Fruit fly (Drosophila melanogaster) whole organism, embryonic: ENCODE data around the gene Ogdh.

Experiments
- Atf6 ChIP-seq: fragments of 200-800 bp; sonication (Bioruptor generic); IDR thresholded peaks from 2 replicates; pipeline ENCODE4 v1.3.6; 2022; ENCODE audit warnings: missing biosample characterization, missing genetic modification characterization
- CG10209 ChIP-seq: fragments of 200-800 bp; sonication (Bioruptor generic); optimal IDR thresholded peaks from 3 replicates; lab custom pipeline; 2017; ENCODE audit warnings: missing biosample characterization, mild to moderate bottlenecking, missing genetic modification characterization, missing genetic modification reagents
- CG11398 ChIP-seq: fragments of 200-800 bp; sonication (Bioruptor generic); optimal IDR thresholded peaks from 2 replicates; lab custom pipeline; 2016; ENCODE audit warnings: missing biosample characterization, missing genetic modification characterization
- CG1233 ChIP-seq: fragments of 200-800 bp; sonication (Bioruptor generic); optimal IDR thresholded peaks from 4 replicates; lab custom pipeline; 2018; ENCODE audit warnings: missing biosample characterization, mild to moderate bottlenecking, missing genetic modification characterization
- CG12391 ChIP-seq: fragments of 200-800 bp; sonication (Bioruptor generic); optimal IDR thresholded peaks from 3 replicates; lab custom pipeline; 2018; ENCODE audit warnings: missing biosample characterization, mild to moderate bottlenecking, missing genetic modification characterization, moderate library complexity
- CG14050 ChIP-seq: fragments of 200-800 bp; sonication (Bioruptor generic); IDR thresholded peaks from 3 replicates; pipeline ENCODE4 v1.3.6; 2022; ENCODE audit warnings: missing biosample characterization, missing genetic modification characterization
- CG17186 ChIP-seq: fragments of 200-800 bp; sonication (Bioruptor generic); optimal IDR thresholded peaks from 3 replicates; lab custom pipeline; 2017; ENCODE audit warnings: missing biosample characterization, missing genetic modification reagents, missing genetic modification characterization
- CG17568 ChIP-seq: fragments of 200-800 bp; sonication (Bioruptor generic); optimal IDR thresholded peaks from 2 replicates; lab custom pipeline; 2018; ENCODE audit warnings: missing biosample characterization, mild to moderate bottlenecking, missing genetic modification characterization, moderate library complexity
- CG18599 ChIP-seq: fragments of 200-800 bp; sonication (Bioruptor generic); optimal IDR thresholded peaks from 3 replicates; lab custom pipeline; 2017; ENCODE audit warnings: missing biosample characterization, missing genetic modification characterization, mild to moderate bottlenecking, moderate library complexity, missing genetic modification reagents
- CG2199 ChIP-seq: fragments of 200-800 bp; sonication (Bioruptor generic); IDR thresholded peaks from 3 replicates; pipeline ENCODE4 v1.3.6; 2022; ENCODE audit warnings: missing biosample characterization, missing genetic modification characterization
- CG32772 ChIP-seq: fragments of 200-800 bp; sonication (Bioruptor generic); IDR thresholded peaks from 2 replicates; pipeline ENCODE4 v1.3.6; 2022; ENCODE audit warnings: missing biosample characterization, missing genetic modification characterization
- CG33213 ChIP-seq: fragments of 200-800 bp; sonication (Bioruptor generic); optimal IDR thresholded peaks from 3 replicates; lab custom pipeline; 2016; ENCODE audit warnings: missing biosample characterization, missing genetic modification characterization
- CG4328 ChIP-seq: fragments of 200-800 bp; sonication (Bioruptor generic); optimal IDR thresholded peaks from 3 replicates; lab custom pipeline; 2017; ENCODE audit warnings: missing biosample characterization, missing genetic modification reagents, missing genetic modification characterization
- CG4360 ChIP-seq: fragments of 200-800 bp; sonication (Bioruptor generic); IDR thresholded peaks from 2 replicates; pipeline ENCODE4 v1.3.6; 2022; ENCODE audit warnings: missing biosample characterization, missing genetic modification characterization
- CG5245 ChIP-seq: fragments of 200-800 bp; sonication (Bioruptor generic); optimal IDR thresholded peaks from 3 replicates; lab custom pipeline; 2016; ENCODE audit warnings: missing biosample characterization, missing genetic modification characterization
- CG9609 ChIP-seq: fragments of 200-800 bp; sonication (Bioruptor generic); optimal IDR thresholded peaks from 3 replicates; lab custom pipeline; 2016; ENCODE audit warnings: missing biosample characterization, missing genetic modification characterization
- CTCF ChIP-seq: fragments of 200-800 bp; sonication (Bioruptor generic); optimal IDR thresholded peaks from 2 replicates; lab custom pipeline; 2017; ENCODE audit warnings: missing biosample characterization, mild to moderate bottlenecking, missing genetic modification characterization, moderate library complexity
- Deaf1 ChIP-seq: fragments of 200-800 bp; optimal IDR thresholded peaks from 3 replicates; lab custom pipeline; 2019; ENCODE audit warnings: missing biosample characterization, mild to moderate bottlenecking, missing genetic modification characterization, moderate library complexity
- Dp ChIP-seq: fragments of 200-800 bp; sonication (Bioruptor generic); optimal IDR thresholded peaks from 2 replicates; lab custom pipeline; 2018; ENCODE audit warnings: missing biosample characterization, mild to moderate bottlenecking, missing genetic modification characterization, moderate library complexity
- Fer2 ChIP-seq: fragments of 200-800 bp; sonication (Bioruptor generic); optimal IDR thresholded peaks from 2 replicates; lab custom pipeline; 2018; ENCODE audit warnings: missing biosample characterization, mild to moderate bottlenecking, missing genetic modification characterization, moderate library complexity
- Hmx ChIP-seq: fragments of 200-800 bp; sonication (Bioruptor generic); optimal IDR thresholded peaks from 2 replicates; lab custom pipeline; 2016; ENCODE audit warnings: missing biosample characterization, missing genetic modification characterization
- Hr51 ChIP-seq, 2 experiments: fragments of 200-800 bp; sonication (Bioruptor generic); optimal IDR thresholded peaks; 2 replicates in 1 of 2; 3 replicates in 1 of 2; lab custom pipeline; 2016 to 2018; ENCODE audit warnings: missing biosample characterization in 2 of 2, missing genetic modification characterization in 2 of 2, mild to moderate bottlenecking in 1 of 2, moderate library complexity in 1 of 2
- Hsf ChIP-seq: fragments of 200-800 bp; sonication (Bioruptor generic); optimal IDR thresholded peaks from 3 replicates; lab custom pipeline; 2016; ENCODE audit warnings: missing biosample characterization, missing genetic modification characterization
- MESR4 ChIP-seq: fragments of 200-800 bp; sonication (Bioruptor generic); optimal IDR thresholded peaks from 2 replicates; lab custom pipeline; 2018; ENCODE audit warnings: missing biosample characterization, mild to moderate bottlenecking, missing genetic modification characterization, moderate library complexity
- MTF-1 ChIP-seq: fragments of 200-800 bp; sonication (Bioruptor generic); optimal IDR thresholded peaks from 2 replicates; lab custom pipeline; 2018; ENCODE audit warnings: missing biosample characterization, mild to moderate bottlenecking, missing genetic modification characterization, borderline replicate concordance
- NC2β ChIP-seq: fragments of 200-800 bp; sonication (Bioruptor generic); optimal IDR thresholded peaks from 2 replicates; lab custom pipeline; 2016; ENCODE audit warnings: missing biosample characterization, missing genetic modification characterization
- Nf-YC ChIP-seq: fragments of 200-800 bp; optimal IDR thresholded peaks from 3 replicates; lab custom pipeline; 2019; ENCODE audit warnings: missing biosample characterization, mild to moderate bottlenecking, missing genetic modification characterization, moderate library complexity
- Opbp ChIP-seq: fragments of 200-800 bp; sonication (Bioruptor generic); IDR thresholded peaks from 3 replicates; pipeline ENCODE4 v1.3.6; 2022; ENCODE audit warnings: missing biosample characterization, missing genetic modification characterization; ENCODE audit not compliant: partially characterized antibody
- Optix ChIP-seq: fragments of 200-800 bp; sonication (Bioruptor generic); IDR thresholded peaks from 3 replicates; pipeline ENCODE4 v1.3.6; 2022; ENCODE audit warnings: missing biosample characterization, missing genetic modification characterization
- Six4 ChIP-seq: fragments of 200-800 bp; sonication (Bioruptor generic); optimal IDR thresholded peaks from 2 replicates; lab custom pipeline; 2016; ENCODE audit warnings: missing biosample characterization, missing genetic modification characterization
- Sox100B ChIP-seq: fragments of 200-800 bp; sonication (Bioruptor generic); optimal IDR thresholded peaks from 3 replicates; lab custom pipeline; 2018; ENCODE audit warnings: missing biosample characterization, mild to moderate bottlenecking, missing genetic modification characterization
- Spps ChIP-seq: fragments of 200-800 bp; sonication (Bioruptor generic); optimal IDR thresholded peaks from 2 replicates; lab custom pipeline; 2018; ENCODE audit warnings: missing biosample characterization, mild to moderate bottlenecking, missing genetic modification characterization
- Sry-δ ChIP-seq: fragments of 200-800 bp; sonication (Bioruptor generic); optimal IDR thresholded peaks from 2 replicates; lab custom pipeline; 2016; ENCODE audit warnings: missing biosample characterization, missing genetic modification characterization
- TFAM ChIP-seq: fragments of 200-800 bp; sonication (Bioruptor generic); optimal IDR thresholded peaks from 2 replicates; lab custom pipeline; 2017; ENCODE audit warnings: missing biosample characterization, missing genetic modification characterization, inconsistent platforms
- ab ChIP-seq: fragments of 200-800 bp; sonication (Bioruptor generic); optimal IDR thresholded peaks from 2 replicates; lab custom pipeline; 2016; ENCODE audit warnings: missing biosample characterization, missing genetic modification characterization
- ash1 ChIP-seq: fragments of 200-800 bp; sonication (Bioruptor generic); optimal IDR thresholded peaks from 2 replicates; lab custom pipeline; 2018; ENCODE audit warnings: missing biosample characterization, mild to moderate bottlenecking, missing genetic modification characterization
- br ChIP-seq: fragments of >200 bp; optimal IDR thresholded peaks from 2 replicates; lab custom pipeline; 2017
- croc ChIP-seq: fragments of 200-800 bp; sonication (Bioruptor generic); conservative IDR thresholded peaks from 3 replicates; pipeline ENCODE4 v1.3.6; 2022; ENCODE audit warnings: missing biosample characterization, missing genetic modification characterization
- eyg ChIP-seq: fragments of 200-800 bp; sonication (Bioruptor generic); optimal IDR thresholded peaks from 3 replicates; lab custom pipeline; 2016; ENCODE audit warnings: missing biosample characterization, missing genetic modification characterization
- fd102C ChIP-seq: fragments of 200-800 bp; sonication (Bioruptor generic); optimal IDR thresholded peaks from 2 replicates; lab custom pipeline; 2018; ENCODE audit warnings: missing biosample characterization, mild to moderate bottlenecking, missing genetic modification characterization, moderate library complexity
- gsb-n ChIP-seq: fragments of 200-800 bp; sonication (Bioruptor generic); optimal IDR thresholded peaks from 3 replicates; lab custom pipeline; 2018; ENCODE audit warnings: missing biosample characterization, mild to moderate bottlenecking, missing genetic modification characterization
- gt ChIP-seq: fragments of 200-800 bp; sonication (Bioruptor generic); IDR thresholded peaks from 2 replicates; pipeline ENCODE4 v1.3.6; 2022; ENCODE audit warnings: missing biosample characterization, missing genetic modification characterization
- lov ChIP-seq, 2 experiments: fragments of 200-800 bp in 1 of 2; fragments of >200 bp in 1 of 2; sonication (Bioruptor generic) in 1 of 2; IDR thresholded peaks in 1 of 2; optimal IDR thresholded peaks in 1 of 2; 2 replicates in 1 of 2; 3 replicates in 1 of 2; pipeline versions ENCODE4 v1.3.6 to Lab custom; 2017 to 2022; ENCODE audit warnings: missing biosample characterization in 1 of 2, missing genetic modification characterization in 1 of 2
- nau ChIP-seq: fragments of 200-800 bp; sonication (Bioruptor generic); optimal IDR thresholded peaks from 3 replicates; lab custom pipeline; 2017; ENCODE audit warnings: missing biosample characterization, mild to moderate bottlenecking, missing genetic modification characterization, missing genetic modification reagents
- odd ChIP-seq: fragments of 200-800 bp; sonication (Bioruptor generic); optimal IDR thresholded peaks from 2 replicates; lab custom pipeline; 2017; ENCODE audit warnings: missing biosample characterization, mild to moderate bottlenecking, missing genetic modification characterization
- sim ChIP-seq: fragments of 200-800 bp; sonication (Bioruptor generic); IDR thresholded peaks from 2 replicates; pipeline ENCODE4 v1.3.6; 2022; ENCODE audit warnings: missing biosample characterization, missing genetic modification characterization
- tll ChIP-seq, 2 experiments: fragments of 200-800 bp in 1 of 2; fragments of >200 bp in 1 of 2; sonication (Bioruptor generic) in 1 of 2; optimal IDR thresholded peaks; 2 replicates each; lab custom pipeline; 2017 to 2019; ENCODE audit warnings: missing biosample characterization in 2 of 2, missing genetic modification characterization in 2 of 2, mild to moderate bottlenecking in 1 of 2, moderate library complexity in 1 of 2
- tna ChIP-seq: fragments of 200-800 bp; sonication (Bioruptor generic); IDR thresholded peaks from 2 replicates; pipeline ENCODE4 v1.3.6; 2022; ENCODE audit warnings: missing biosample characterization, missing genetic modification characterization; ENCODE audit not compliant: partially characterized antibody
- trem ChIP-seq: fragments of 200-800 bp; optimal IDR thresholded peaks from 3 replicates; lab custom pipeline; 2019; ENCODE audit warnings: missing biosample characterization, mild to moderate bottlenecking, missing genetic modification characterization, moderate library complexity

Gene Ogdh

dm6 chr3L:16955219-16956002 is 789 bp downstream of the Ogdh start (continued):
- TF ChIP-seq MESR4 (GFP tag; lab: Kevin White, UChicago) (peak; percentile 15), Sox100B (GFP tag; lab: Kevin White, UChicago) (no peak), CG2199 (0 out of 3 replicates have a peak, but pooled peaks have one; percentile 52), CG17186 (GFP tag; lab: Kevin White, UChicago) (peak; percentile 73), gt (no peak), CG17568 (GFP tag; lab: Kevin White, UChicago) (no peak), CG10209 (GFP tag; lab: Kevin White, UChicago) (no peak), CG4360 (no peak), sim (GFP tag; lab: Robert Waterston, UW) (no peak), CG32772 (GFP tag; lab: Robert Waterston, UW) (no peak), MTF-1 (GFP tag; lab: Kevin White, UChicago) (no peak), Spps (tag; lab: Kevin White, UChicago) (no peak), CG9609 (GFP tag; lab: Kevin White, UChicago) (no peak), NC2β (peak; percentile 25), Deaf1 (peak; percentile 18), br (no peak), Nf-YC (tag; lab: Kevin White, UChicago) (peak; percentile 46), croc (GFP tag; lab: Robert Waterston, UW) (no peak), eyg (no peak), ab (no peak), lov (optimal IDR thresholded peaks at IDR 0.05; lab: Kevin White, UChicago) (no peak), lov (GFP tag; IDR thresholded peaks at IDR 0.05; lab: Robert Waterston, UW) (no peak), CG14050 (GFP tag; lab: Robert Waterston, UW) (no peak), Opbp (GFP tag; lab: Robert Waterston, UW) (peak; percentile 94), Six4 (GFP tag; lab: Kevin White, UChicago) (no peak), Hsf (GFP tag; lab: Kevin White, UChicago) (peak; percentile 21), odd (GFP tag; lab: Kevin White, UChicago) (no peak), CG12391 (tag; lab: Kevin White, UChicago) (peak; percentile 29), CG33213 (GFP tag; lab: Kevin White, UChicago) (peak; percentile 86), nau (GFP tag; lab: Kevin White, UChicago) (no peak), ash1 (no peak), CG4328 (GFP tag; lab: Kevin White, UChicago) (no peak), TFAM (no peak), CG5245 (no peak), Hmx (GFP tag; lab: Kevin White, UChicago) (no peak), gsb-n (tag; lab: Kevin White, UChicago) (no peak), fd102C (GFP tag; lab: Kevin White, UChicago) (no peak), Sry-δ (GFP tag; lab: Kevin White, UChicago) (peak; percentile 95), Hr51 (GFP tag; optimal IDR thresholded peaks at IDR 0.05; lab: Kevin White, UChicago) (peak; percentile 35 to 41), Optix (GFP tag; lab: Robert Waterston, UW) (no peak), tll (GFP tag; optimal IDR thresholded peaks at IDR 0.05; lab: Kevin White, UChicago) (no peak), Dp (peak; percentile 96), Fer2 (tag; lab: Kevin White, UChicago) (no peak), CG11398 (GFP tag; lab: Kevin White, UChicago) (no peak), Atf6 (GFP tag; lab: Robert Waterston, UW) (no peak), tna (GFP tag; lab: Robert Waterston, UW) (peak; percentile 58), CTCF (GFP tag; lab: Kevin White, UChicago) (peak; percentile 98), trem (tag; lab: Kevin White, UChicago) (peak; percentile 57), CG18599 (GFP tag; lab: Kevin White, UChicago) (no peak), CG1233 (GFP tag; lab: Kevin White, UChicago) (no peak)
